Fruit fly (Drosophila melanogaster) whole organism, prepupa: ENCODE measurements around the gene CG9705.

Source experiments
- Blimp-1 ChIP-seq: fragments of 200-800 bp; sonication (Bioruptor generic); optimal IDR thresholded peaks from 3 replicates; lab custom pipeline; 2017; ENCODE audit warnings: missing biosample characterization, missing genetic modification characterization, mild to moderate bottlenecking, moderate library complexity, missing genetic modification reagents
- CG10631 ChIP-seq: fragments of 200-800 bp; sonication (Bioruptor generic); optimal IDR thresholded peaks from 2 replicates; lab custom pipeline; 2016; ENCODE audit warnings: missing biosample characterization, missing genetic modification characterization
- CG10669 ChIP-seq: fragments of 200-800 bp; sonication (Bioruptor generic); optimal IDR thresholded peaks from 3 replicates; lab custom pipeline; 2018; ENCODE audit warnings: missing biosample characterization, mild to moderate bottlenecking, missing genetic modification characterization, moderate library complexity
- CG11294 ChIP-seq: fragments of 200-800 bp; sonication (Bioruptor generic); IDR thresholded peaks from 2 replicates; pipeline ENCODE4 v1.3.6; 2022; ENCODE audit warnings: missing biosample characterization, missing genetic modification characterization
- CG11762 ChIP-seq: fragments of 200-800 bp; sonication (Bioruptor generic); optimal IDR thresholded peaks from 3 replicates; lab custom pipeline; 2016; ENCODE audit warnings: missing biosample characterization, missing genetic modification characterization; ENCODE audit not compliant: insufficient read depth
- CG11902 ChIP-seq: fragments of 200-800 bp; sonication (Bioruptor generic); optimal IDR thresholded peaks from 3 replicates; lab custom pipeline; 2016; ENCODE audit warnings: missing biosample characterization, missing genetic modification characterization
- CG1621 ChIP-seq: fragments of 200-800 bp; sonication (Bioruptor generic); optimal IDR thresholded peaks from 3 replicates; lab custom pipeline; 2018; ENCODE audit warnings: missing biosample characterization, mild to moderate bottlenecking, missing genetic modification characterization
- CG3032 ChIP-seq: fragments of 200-800 bp; optimal IDR thresholded peaks from 2 replicates; lab custom pipeline; 2019; ENCODE audit warnings: missing biosample characterization, mild to moderate bottlenecking, missing genetic modification characterization, moderate library complexity
- CG32006 ChIP-seq: fragments of 200-800 bp; sonication (Bioruptor generic); optimal IDR thresholded peaks from 3 replicates; lab custom pipeline; 2017; ENCODE audit warnings: missing biosample characterization, mild to moderate bottlenecking, missing genetic modification characterization
- CG34406 ChIP-seq: fragments of 200-800 bp; sonication (Bioruptor generic); optimal IDR thresholded peaks from 3 replicates; lab custom pipeline; 2016; ENCODE audit warnings: missing biosample characterization, missing genetic modification characterization
- CG4318 ChIP-seq: fragments of 200-800 bp; sonication (Bioruptor generic); optimal IDR thresholded peaks from 3 replicates; lab custom pipeline; 2017; ENCODE audit warnings: missing biosample characterization, mild to moderate bottlenecking, missing genetic modification characterization
- CG6276 ChIP-seq: fragments of 200-800 bp; sonication (Bioruptor generic); optimal IDR thresholded peaks from 2 replicates; lab custom pipeline; 2017; ENCODE audit warnings: missing biosample characterization, mild to moderate bottlenecking, missing genetic modification characterization
- CG6792 ChIP-seq: fragments of 200-800 bp; sonication (Bioruptor generic); optimal IDR thresholded peaks from 3 replicates; lab custom pipeline; 2016; ENCODE audit warnings: missing biosample characterization, missing genetic modification characterization
- CG6808 ChIP-seq: fragments of 200-800 bp; sonication (Bioruptor generic); optimal IDR thresholded peaks from 3 replicates; lab custom pipeline; 2017; ENCODE audit warnings: missing biosample characterization, missing genetic modification characterization, mild to moderate bottlenecking, moderate library complexity, missing genetic modification reagents
- CG6854 ChIP-seq: fragments of 200-800 bp; sonication (Bioruptor generic); optimal IDR thresholded peaks from 2 replicates; lab custom pipeline; 2017; ENCODE audit warnings: missing biosample characterization, mild to moderate bottlenecking, missing genetic modification characterization
- CG7368 ChIP-seq: fragments of 200-800 bp; sonication (Bioruptor generic); optimal IDR thresholded peaks from 3 replicates; lab custom pipeline; 2016; ENCODE audit warnings: missing biosample characterization, missing genetic modification characterization
- CG8119 ChIP-seq: fragments of 200-800 bp; sonication (Bioruptor generic); IDR thresholded peaks from 3 replicates; pipeline ENCODE4 v1.3.6; 2022; ENCODE audit warnings: missing biosample characterization, missing genetic modification characterization
- CG9139 ChIP-seq: fragments of 200-800 bp; sonication (Bioruptor generic); optimal IDR thresholded peaks from 3 replicates; lab custom pipeline; 2017; ENCODE audit warnings: missing biosample characterization, mild to moderate bottlenecking, missing genetic modification characterization
- Eip75B ChIP-seq: fragments of 200-800 bp; sonication (Bioruptor generic); optimal IDR thresholded peaks from 3 replicates; lab custom pipeline; 2016; ENCODE audit warnings: missing biosample characterization, missing genetic modification characterization
- Eip78C ChIP-seq: fragments of 200-800 bp; sonication (Bioruptor generic); peaks from one replicate; lab custom pipeline; 2016; ENCODE audit warnings: missing biosample characterization, missing genetic modification characterization
- Eip93F ChIP-seq: fragments of 200-800 bp; sonication (Bioruptor generic); optimal IDR thresholded peaks from 2 replicates; lab custom pipeline; 2016; ENCODE audit warnings: missing biosample characterization, mild to moderate bottlenecking, missing genetic modification characterization
- Ets21C ChIP-seq: fragments of 200-800 bp; sonication (Bioruptor generic); optimal IDR thresholded peaks from 3 replicates; lab custom pipeline; 2016; ENCODE audit warnings: missing biosample characterization, missing genetic modification characterization
- Gug ChIP-seq: fragments of 200-800 bp; sonication (Bioruptor generic); IDR thresholded peaks from 2 replicates; pipeline ENCODE4 v1.3.6; 2022; ENCODE audit warnings: missing biosample characterization, missing genetic modification characterization
- Hr38 ChIP-seq: sonication (Bioruptor generic); optimal IDR thresholded peaks from 2 replicates; lab custom pipeline; 2016; ENCODE audit warnings: missing biosample characterization, missing genetic modification characterization
- OdsH ChIP-seq: fragments of 200-800 bp; sonication (Bioruptor generic); optimal IDR thresholded peaks from 3 replicates; lab custom pipeline; 2016; ENCODE audit warnings: missing biosample characterization, missing genetic modification characterization
- Smox ChIP-seq: fragments of 200-800 bp; sonication (Bioruptor generic); optimal IDR thresholded peaks from 3 replicates; lab custom pipeline; 2016; ENCODE audit warnings: missing biosample characterization, missing genetic modification characterization
- Sox102F ChIP-seq: fragments of 200-800 bp; sonication (Bioruptor generic); optimal IDR thresholded peaks from 2 replicates; lab custom pipeline; 2016; ENCODE audit warnings: missing biosample characterization, mild to moderate bottlenecking, missing genetic modification characterization
- Sox14 ChIP-seq: fragments of 200-800 bp; sonication (Bioruptor generic); optimal IDR thresholded peaks from 3 replicates; lab custom pipeline; 2016; ENCODE audit warnings: missing biosample characterization, missing genetic modification characterization
- Sox15 ChIP-seq: fragments of 200-800 bp; sonication (Bioruptor generic); optimal IDR thresholded peaks from 3 replicates; lab custom pipeline; 2016; ENCODE audit warnings: missing biosample characterization, missing genetic modification characterization
- acj6 ChIP-seq: fragments of 200-800 bp; sonication (Bioruptor generic); optimal IDR thresholded peaks from 3 replicates; lab custom pipeline; 2016; ENCODE audit warnings: missing biosample characterization, missing genetic modification characterization
- cyc ChIP-seq: fragments of 200-800 bp; sonication (Bioruptor generic); optimal IDR thresholded peaks from 3 replicates; lab custom pipeline; 2016; ENCODE audit warnings: missing biosample characterization, missing genetic modification characterization
- dac ChIP-seq: fragments of 200-800 bp; sonication (Bioruptor generic); optimal IDR thresholded peaks from 2 replicates; lab custom pipeline; 2017; ENCODE audit warnings: missing biosample characterization, mild to moderate bottlenecking, missing genetic modification characterization
- dsx ChIP-seq: fragments of 200-800 bp; optimal IDR thresholded peaks from 3 replicates; lab custom pipeline; 2019; ENCODE audit warnings: missing biosample characterization, mild to moderate bottlenecking, missing genetic modification characterization, moderate library complexity; ENCODE audit not compliant: poor library complexity, severe bottlenecking
- eg ChIP-seq: fragments of 200-800 bp; sonication (Bioruptor generic); IDR thresholded peaks from 3 replicates; pipeline ENCODE4 v1.3.6; 2022; ENCODE audit warnings: missing biosample characterization, missing genetic modification characterization
- esn ChIP-seq: fragments of 200-800 bp; sonication (Bioruptor generic); optimal IDR thresholded peaks from 2 replicates; lab custom pipeline; 2016; ENCODE audit warnings: missing biosample characterization, mild to moderate bottlenecking, missing genetic modification characterization, moderate library complexity
- fd59A ChIP-seq: fragments of 200-800 bp; sonication (Bioruptor generic); optimal IDR thresholded peaks from 2 replicates; lab custom pipeline; 2017; ENCODE audit warnings: missing biosample characterization, mild to moderate bottlenecking, missing genetic modification characterization, missing genetic modification reagents
- fd85E ChIP-seq: fragments of 200-800 bp; sonication (Bioruptor generic); optimal IDR thresholded peaks from 3 replicates; lab custom pipeline; 2016; ENCODE audit warnings: missing biosample characterization, missing genetic modification characterization
- fkh ChIP-seq: fragments of 200-800 bp; sonication (Bioruptor generic); optimal IDR thresholded peaks from 3 replicates; lab custom pipeline; 2017; ENCODE audit warnings: missing biosample characterization, mild to moderate bottlenecking, missing genetic modification characterization, moderate library complexity
- lz ChIP-seq: fragments of 200-800 bp; sonication (Bioruptor generic); optimal IDR thresholded peaks from 3 replicates; lab custom pipeline; 2016; ENCODE audit warnings: missing biosample characterization, missing genetic modification characterization
- net ChIP-seq: fragments of 200-800 bp; sonication (Bioruptor generic); optimal IDR thresholded peaks from 3 replicates; lab custom pipeline; 2016; ENCODE audit warnings: missing biosample characterization, missing genetic modification characterization
- salr ChIP-seq, 2 experiments: fragments of 200-800 bp; sonication (Bioruptor generic); optimal IDR thresholded peaks; 3 replicates each; lab custom pipeline; 2016 to 2018; ENCODE audit warnings: missing biosample characterization in 2 of 2, missing genetic modification characterization in 2 of 2, mild to moderate bottlenecking in 1 of 2
- spab ChIP-seq: fragments of 200-800 bp; sonication (Bioruptor generic); optimal IDR thresholded peaks from 2 replicates; lab custom pipeline; 2017; ENCODE audit warnings: missing biosample characterization, mild to moderate bottlenecking, missing genetic modification characterization, missing genetic modification reagents
- ss ChIP-seq, 2 experiments: fragments of 200-800 bp; sonication (Bioruptor generic); optimal IDR thresholded peaks; 2 replicates in 1 of 2; 3 replicates in 1 of 2; lab custom pipeline; 2017 to 2018; ENCODE audit warnings: mild to moderate bottlenecking in 2 of 2, missing biosample characterization in 2 of 2, missing genetic modification characterization in 2 of 2, moderate library complexity in 1 of 2
- svp ChIP-seq: fragments of 200-800 bp; sonication (Bioruptor generic); peaks from one replicate; lab custom pipeline; 2016; ENCODE audit warnings: missing biosample characterization, missing genetic modification characterization
- topi ChIP-seq: fragments of 200-800 bp; sonication (Bioruptor generic); optimal IDR thresholded peaks from 3 replicates; lab custom pipeline; 2016; ENCODE audit warnings: missing biosample characterization, missing genetic modification characterization
- vri ChIP-seq: fragments of 200-800 bp; sonication (Bioruptor generic); optimal IDR thresholded peaks from 3 replicates; lab custom pipeline; 2016; ENCODE audit warnings: missing biosample characterization, mild to moderate bottlenecking, missing genetic modification characterization

CG9705 gene

dm6 chr3L:16800026-16800425, 20.1 kb downstream of the CG9705 start (continued):
- TF ChIP-seq Gug (GFP tag; lab: Robert Waterston, UW) = no peak
- TF ChIP-seq topi = peak; percentile 31
- TF ChIP-seq fkh = peak; percentile 19
- peak; percentile 64 for TF ChIP-seq net (GFP tag; lab: Kevin White, UChicago)
- TF ChIP-seq Smox (GFP tag; lab: Kevin White, UChicago) = no peak
- peak; percentile 47 for TF ChIP-seq CG6808 (GFP tag; lab: Kevin White, UChicago)
- peak; percentile 26 for TF ChIP-seq CG10669
- no peak for TF ChIP-seq Sox14
- peak; percentile 9 for TF ChIP-seq CG7368 (GFP tag; lab: Kevin White, UChicago)
- TF ChIP-seq svp (GFP tag; lab: Kevin White, UChicago) = peak; percentile 88
- TF ChIP-seq ss (GFP tag; optimal IDR thresholded peaks at IDR 0.05; lab: Kevin White, UChicago) = peak; percentile 56 to 70

DNA sequence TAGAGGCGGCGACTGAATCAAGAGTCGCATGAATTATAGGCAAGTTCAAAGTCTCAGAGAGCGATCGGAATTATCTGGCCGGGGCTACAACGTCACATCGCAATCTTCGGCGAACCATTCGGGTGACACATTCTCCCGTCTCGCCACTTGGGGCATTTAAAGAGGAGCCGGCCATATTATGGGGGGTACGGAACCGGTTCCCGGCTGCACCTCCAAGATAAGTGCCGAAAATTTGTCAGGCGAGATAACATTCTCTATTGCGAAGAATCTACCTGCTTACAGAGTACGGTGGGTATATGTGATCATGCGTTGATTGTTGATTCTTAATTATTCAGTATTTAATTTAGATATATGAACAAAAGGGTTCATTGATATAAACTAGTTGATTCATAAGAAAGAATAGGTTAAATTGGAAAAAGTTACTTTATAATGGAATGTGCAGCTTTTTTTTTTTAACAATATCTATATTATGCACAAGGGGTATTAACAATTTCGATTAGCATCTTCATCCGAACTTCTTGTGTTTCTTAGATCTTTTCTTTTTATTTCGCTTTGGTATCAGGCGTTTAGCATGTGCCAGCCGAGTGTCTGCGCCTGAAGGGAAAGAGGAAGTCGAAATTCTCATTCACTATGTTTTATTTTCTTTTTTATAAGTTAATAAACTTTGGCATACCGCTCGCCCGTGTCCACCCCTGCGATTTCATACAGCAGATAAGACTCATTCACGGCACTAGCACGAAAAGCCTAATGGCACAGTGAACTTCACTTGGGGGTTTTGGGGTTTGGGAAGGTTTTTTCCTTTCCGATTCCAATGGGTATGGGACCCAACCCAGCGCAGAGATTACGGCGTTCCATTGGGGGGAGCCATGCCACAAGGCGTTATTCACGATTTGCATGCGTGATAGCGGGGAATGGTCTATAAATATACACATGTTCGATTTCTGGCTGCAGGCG, 21.9 kb downstream of the CG9705 start:
- TF ChIP-seq CG34406 (GFP tag; lab: Kevin White, UChicago) (no peak), Eip93F (GFP tag; lab: Kevin White, UChicago) (peak; percentile 41), CG11294 (no peak), topi (peak; percentile 46), esn (GFP tag; lab: Kevin White, UChicago) (peak; percentile 62), fd85E (GFP tag; lab: Kevin White, UChicago) (no peak), Eip78C (peak; percentile 14), net (GFP tag; lab: Kevin White, UChicago) (peak; percentile 26), CG11902 (GFP tag; lab: Kevin White, UChicago) (no peak), dsx (GFP tag; lab: Kevin White, UChicago) (no peak), Ets21C (GFP tag; lab: Kevin White, UChicago) (peak; percentile 17), Hr38 (GFP tag; lab: Kevin White, UChicago) (no peak), CG9139 (GFP tag; lab: Kevin White, UChicago) (peak; percentile 32), CG6792 (no peak), cyc (GFP tag; lab: Kevin White, UChicago) (no peak), CG1621 (tag; lab: Kevin White, UChicago) (no peak), CG10631 (GFP tag; lab: Kevin White, UChicago) (no peak), Sox102F (GFP tag; lab: Kevin White, UChicago) (peak; percentile 48), CG32006 (GFP tag; lab: Kevin White, UChicago) (peak; percentile 68), fd59A (GFP tag; lab: Kevin White, UChicago) (no peak), CG3032 (tag; lab: Kevin White, UChicago) (no peak), CG10669 (no peak), dac (GFP tag; lab: Kevin White, UChicago) (no peak), acj6 (GFP tag; lab: Kevin White, UChicago) (peak; percentile 35), CG11762 (GFP tag; lab: Kevin White, UChicago) (peak; percentile 25), CG6854 (peak; percentile 39), CG7368 (GFP tag; lab: Kevin White, UChicago) (no peak), Sox15 (GFP tag; lab: Kevin White, UChicago) (no peak), CG8119 (0 out of 3 replicates have a peak, but pooled peaks have one; percentile 13), CG4318 (GFP tag; lab: Kevin White, UChicago) (peak; percentile 22), Blimp-1 (GFP tag; lab: Kevin White, UChicago) (no peak), salr (GFP tag; optimal IDR thresholded peaks at IDR 0.05; lab: Kevin White, UChicago) (peak in 1 of 2 experiments; percentile 18), OdsH (GFP tag; lab: Kevin White, UChicago) (peak; percentile 16), lz (GFP tag; lab: Kevin White, UChicago) (peak; percentile 39), fkh (peak; percentile 50), CG6276 (peak; percentile 36), CG6808 (GFP tag; lab: Kevin White, UChicago) (peak; percentile 51), ss (GFP tag; optimal IDR thresholded peaks at IDR 0.05; lab: Kevin White, UChicago) (peak; percentile 36 to 70), Gug (GFP tag; lab: Robert Waterston, UW) (no peak), Eip75B (no peak), spab (GFP tag; lab: Kevin White, UChicago) (no peak), eg (GFP tag; lab: Robert Waterston, UW) (no peak), vri (GFP tag; lab: Kevin White, UChicago) (peak; percentile 88)
